Worm (Caenorhabditis elegans) whole organism, mixed stage, embryonic: ENCODE results near the gene cosa-1.

ENCODE experiments used
- blmp-1 ChIP-seq: fragments of 150-350 bp; optimal IDR thresholded peaks from 2 replicates; lab custom pipeline; 2014; ENCODE audit warnings: missing biosample characterization, missing genetic modification characterization
- ham-2 ChIP-seq: fragments of 200-800 bp; sonication (Bioruptor generic); optimal IDR thresholded peaks from 2 replicates; lab custom pipeline; 2018; ENCODE audit warnings: mild to moderate bottlenecking, missing genetic modification characterization, missing compliant biosample characterization
- lin-13 ChIP-seq: fragments of 150-350 bp; optimal IDR thresholded peaks from 2 replicates; lab custom pipeline; 2014; ENCODE audit warnings: missing biosample characterization, missing genetic modification characterization
- lsy-2 ChIP-seq: fragments of 150-350 bp; optimal IDR thresholded peaks from 2 replicates; lab custom pipeline; 2014; ENCODE audit warnings: missing biosample characterization, missing genetic modification characterization
- mep-1 ChIP-seq: fragments of 150-350 bp; optimal IDR thresholded peaks from 2 replicates; lab custom pipeline; 2017; ENCODE audit warnings: missing biosample characterization, missing genetic modification reagents, missing genetic modification characterization, inconsistent platforms
- nhr-12 ChIP-seq: fragments of 150-350 bp; optimal IDR thresholded peaks from 2 replicates; lab custom pipeline; 2014; ENCODE audit warnings: missing biosample characterization, missing genetic modification characterization
- nhr-237 ChIP-seq: fragments of 150-350 bp; optimal IDR thresholded peaks from 2 replicates; lab custom pipeline; 2014; ENCODE audit warnings: missing biosample characterization, missing genetic modification characterization
- nhr-28 ChIP-seq: fragments of 150-350 bp; optimal IDR thresholded peaks from 2 replicates; lab custom pipeline; 2014; ENCODE audit warnings: missing biosample characterization, missing genetic modification characterization
- pha-4 ChIP-seq: fragments of 150-350 bp; optimal IDR thresholded peaks from 2 replicates; lab custom pipeline; 2018; ENCODE audit warnings: missing biosample characterization, missing genetic modification reagents, missing genetic modification characterization
- sem-2 ChIP-seq: fragments of 200-800 bp; sonication (Bioruptor generic); optimal IDR thresholded peaks from 2 replicates; lab custom pipeline; 2018; ENCODE audit warnings: mild to moderate bottlenecking, missing genetic modification characterization, missing compliant biosample characterization
- snpc-4 ChIP-seq: fragments of 150-350 bp; optimal IDR thresholded peaks from 2 replicates; lab custom pipeline; 2014; ENCODE audit warnings: missing biosample characterization, missing genetic modification characterization
- unc-120 ChIP-seq: sonication (generic microtip); optimal IDR thresholded peaks from 2 replicates; lab custom pipeline; 2017; ENCODE audit warnings: missing genetic modification characterization, missing compliant biosample characterization; ENCODE audit not compliant: poor library complexity, severe bottlenecking
- unc-39 ChIP-seq: fragments of 150-350 bp; optimal IDR thresholded peaks from 2 replicates; lab custom pipeline; 2014; ENCODE audit warnings: missing biosample characterization, missing genetic modification characterization

DNA sequence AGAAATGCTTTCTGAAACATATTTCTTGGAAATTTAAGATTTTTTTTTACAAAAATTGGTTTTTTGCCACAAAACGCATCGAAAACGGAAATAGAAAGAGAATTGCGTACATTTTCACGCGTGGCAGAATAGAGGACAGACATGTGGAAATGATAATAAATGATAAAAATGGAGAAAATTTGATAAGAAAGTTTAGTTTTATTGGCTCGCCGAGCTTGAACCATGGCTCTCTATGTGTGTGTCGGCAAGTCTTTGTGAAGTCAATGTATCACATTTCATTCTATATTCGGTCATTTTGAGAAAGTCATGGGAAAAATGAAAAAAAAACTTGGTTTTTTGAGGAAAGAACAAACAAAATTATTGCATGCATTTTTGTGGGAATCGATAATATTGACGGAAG is 38.5 kb upstream of the cosa-1 start:
- TF ChIP-seq ham-2 (GFP tag; lab: Kevin White, UChicago) (no peak), blmp-1 (tag; lab: Kevin White, UChicago) (no peak), lin-13 (tag; lab: Kevin White, UChicago) (no peak), pha-4 (tag; lab: Kevin White, UChicago) (no peak), nhr-28 (tag; lab: Kevin White, UChicago) (no peak), snpc-4 (tag; lab: Kevin White, UChicago) (no peak), unc-120 (tag; lab: Kevin White, UChicago) (no peak), mep-1 (tag; lab: Kevin White, UChicago) (no peak), nhr-12 (tag; lab: Kevin White, UChicago) (no peak), nhr-237 (tag; lab: Kevin White, UChicago) (no peak), lsy-2 (tag; lab: Kevin White, UChicago) (no peak), sem-2 (GFP tag; lab: Kevin White, UChicago) (no peak), unc-39 (tag; lab: Kevin White, UChicago) (no peak)
